Fruit fly (Drosophila melanogaster) whole organism, embryonic: ENCODE results near the gene Trim9.

ENCODE experiments used
- Abd-B ChIP-seq: fragments of 200-800 bp; sonication (Bioruptor generic); optimal IDR thresholded peaks from 2 replicates; lab custom pipeline; 2018; ENCODE audit warnings: missing biosample characterization, mild to moderate bottlenecking, missing genetic modification characterization, moderate library complexity
- CG10267 ChIP-seq: fragments of 200-800 bp; sonication (Bioruptor generic); optimal IDR thresholded peaks from 2 replicates; lab custom pipeline; 2018; ENCODE audit warnings: missing biosample characterization, mild to moderate bottlenecking, missing genetic modification characterization, moderate library complexity
- CG11696 ChIP-seq: fragments of 200-800 bp; sonication (Bioruptor generic); IDR thresholded peaks from 2 replicates; pipeline ENCODE4 v1.3.6; 2022; ENCODE audit warnings: missing biosample characterization, missing genetic modification characterization
- CG12071 ChIP-seq: fragments of 200-800 bp; sonication (Bioruptor generic); optimal IDR thresholded peaks from 3 replicates; lab custom pipeline; 2018; ENCODE audit warnings: missing biosample characterization, mild to moderate bottlenecking, missing genetic modification characterization
- CG12236 ChIP-seq: fragments of 200-800 bp; sonication (Bioruptor generic); optimal IDR thresholded peaks from 2 replicates; lab custom pipeline; 2016; ENCODE audit warnings: missing biosample characterization, missing genetic modification characterization
- CG13287 ChIP-seq: fragments of 200-800 bp; sonication (Bioruptor generic); IDR thresholded peaks from 2 replicates; pipeline ENCODE4 v1.3.6; 2022; ENCODE audit warnings: missing biosample characterization, missing genetic modification characterization; ENCODE audit not compliant: partially characterized antibody
- CG13424 ChIP-seq: fragments of 200-800 bp; sonication (Bioruptor generic); optimal IDR thresholded peaks from 2 replicates; lab custom pipeline; 2019; ENCODE audit warnings: missing biosample characterization, mild to moderate bottlenecking, missing genetic modification characterization, moderate library complexity
- CG15011 ChIP-seq: fragments of 200-800 bp; sonication (Bioruptor generic); optimal IDR thresholded peaks from 3 replicates; lab custom pipeline; 2018; ENCODE audit warnings: missing biosample characterization, mild to moderate bottlenecking, missing genetic modification characterization
- CG15269 ChIP-seq: fragments of 200-800 bp; sonication (Bioruptor generic); optimal IDR thresholded peaks from 2 replicates; lab custom pipeline; 2018; ENCODE audit warnings: missing biosample characterization, mild to moderate bottlenecking, missing genetic modification characterization, moderate library complexity
- CG17568 ChIP-seq: fragments of 200-800 bp; sonication (Bioruptor generic); optimal IDR thresholded peaks from 2 replicates; lab custom pipeline; 2018; ENCODE audit warnings: missing biosample characterization, mild to moderate bottlenecking, missing genetic modification characterization, moderate library complexity
- CG17802 ChIP-seq: fragments of 200-800 bp; sonication (Bioruptor generic); optimal IDR thresholded peaks from 2 replicates; lab custom pipeline; 2018; ENCODE audit warnings: missing biosample characterization, mild to moderate bottlenecking, missing genetic modification characterization, moderate library complexity
- CG31224 ChIP-seq: fragments of 200-800 bp; sonication (Bioruptor generic); IDR thresholded peaks from 2 replicates; pipeline ENCODE4 v1.3.6; 2022; ENCODE audit warnings: missing biosample characterization, missing genetic modification characterization
- CG6854 ChIP-seq: fragments of 200-800 bp; sonication (Bioruptor generic); optimal IDR thresholded peaks from 3 replicates; lab custom pipeline; 2017; ENCODE audit warnings: missing biosample characterization, mild to moderate bottlenecking, missing genetic modification characterization
- CG8359 ChIP-seq: fragments of 200-800 bp; sonication (Bioruptor generic); optimal IDR thresholded peaks from 2 replicates; lab custom pipeline; 2017; ENCODE audit warnings: missing biosample characterization, mild to moderate bottlenecking, missing genetic modification characterization, borderline replicate concordance
- Ets65A ChIP-seq: fragments of 200-800 bp; sonication (Bioruptor generic); peaks from one replicate; lab custom pipeline; 2016; ENCODE audit warnings: missing biosample characterization, missing genetic modification characterization
- Ets97D ChIP-seq: fragments of 200-800 bp; sonication (Bioruptor generic); optimal IDR thresholded peaks from 3 replicates; lab custom pipeline; 2016; ENCODE audit warnings: missing biosample characterization, missing genetic modification characterization
- Gug ChIP-seq: fragments of 200-800 bp; sonication (Bioruptor generic); IDR thresholded peaks from 4 replicates; pipeline ENCODE4 v1.3.6; 2022; ENCODE audit warnings: missing biosample characterization, missing genetic modification characterization
- HmgD ChIP-seq: fragments of 200-800 bp; sonication (Bioruptor generic); optimal IDR thresholded peaks from 3 replicates; lab custom pipeline; 2016; ENCODE audit warnings: missing biosample characterization, missing genetic modification characterization
- Lim3 ChIP-seq: fragments of 200-800 bp; sonication (Bioruptor generic); IDR thresholded peaks from 2 replicates; pipeline ENCODE4 v1.3.6; 2022; ENCODE audit warnings: missing biosample characterization, missing genetic modification characterization
- MBD-R2 ChIP-seq: fragments of 200-800 bp; sonication (Bioruptor generic); IDR thresholded peaks from 2 replicates; pipeline ENCODE4 v1.3.6; 2022; ENCODE audit warnings: missing biosample characterization, missing genetic modification characterization
- Mad ChIP-seq: fragments of 200-800 bp; sonication (Bioruptor generic); optimal IDR thresholded peaks from 2 replicates; lab custom pipeline; 2016; ENCODE audit warnings: missing biosample characterization, missing genetic modification characterization
- Tbp ChIP-seq: fragments of >200 bp; optimal IDR thresholded peaks from 2 replicates; lab custom pipeline; 2018; ENCODE audit warnings: missing biosample characterization, missing genetic modification characterization
- ash1 ChIP-seq: fragments of 200-800 bp; sonication (Bioruptor generic); optimal IDR thresholded peaks from 2 replicates; lab custom pipeline; 2018; ENCODE audit warnings: missing biosample characterization, mild to moderate bottlenecking, missing genetic modification characterization
- bab2 ChIP-seq: fragments of 200-800 bp; sonication (Bioruptor generic); optimal IDR thresholded peaks from 2 replicates; lab custom pipeline; 2016; ENCODE audit warnings: missing biosample characterization, missing genetic modification characterization
- bcd ChIP-seq: fragments of 200-800 bp; sonication (Bioruptor generic); optimal IDR thresholded peaks from 2 replicates; lab custom pipeline; 2017; ENCODE audit warnings: missing biosample characterization, mild to moderate bottlenecking, missing genetic modification characterization
- bsh ChIP-seq, 2 experiments: fragments of 200-800 bp; sonication (Bioruptor generic); optimal IDR thresholded peaks; 2 replicates each; lab custom pipeline; 2017 to 2018; ENCODE audit warnings: mild to moderate bottlenecking in 2 of 2, missing biosample characterization in 2 of 2, missing genetic modification characterization in 2 of 2, moderate library complexity in 1 of 2
- btn ChIP-seq: fragments of 200-800 bp; sonication (Bioruptor generic); optimal IDR thresholded peaks from 2 replicates; lab custom pipeline; 2016; ENCODE audit warnings: missing biosample characterization, missing genetic modification characterization
- cato ChIP-seq: fragments of 200-800 bp; sonication (Bioruptor generic); optimal IDR thresholded peaks from 2 replicates; lab custom pipeline; 2016; ENCODE audit warnings: missing biosample characterization, missing genetic modification characterization, borderline replicate concordance
- chm ChIP-seq: fragments of 200-800 bp; sonication (Bioruptor generic); IDR thresholded peaks from 2 replicates; pipeline ENCODE4 v1.3.6; 2022; ENCODE audit warnings: missing biosample characterization, missing genetic modification characterization
- cwo ChIP-seq: fragments of 200-800 bp; sonication (Bioruptor generic); optimal IDR thresholded peaks from 3 replicates; lab custom pipeline; 2017; ENCODE audit warnings: missing biosample characterization, missing genetic modification characterization, mild to moderate bottlenecking, moderate library complexity, missing genetic modification reagents
- dpn ChIP-seq, 2 experiments: fragments of 200-800 bp; sonication (Bioruptor generic); optimal IDR thresholded peaks; 3 replicates each; lab custom pipeline; 2016; ENCODE audit warnings: missing biosample characterization in 2 of 2, missing genetic modification characterization in 2 of 2
- dysf ChIP-seq: fragments of 200-800 bp; sonication (Bioruptor generic); IDR thresholded peaks from 3 replicates; pipeline ENCODE4 v1.3.6; 2022; ENCODE audit warnings: missing biosample characterization, missing genetic modification characterization
- gcm2 ChIP-seq: fragments of 200-800 bp; sonication (Bioruptor generic); optimal IDR thresholded peaks from 2 replicates; lab custom pipeline; 2016; ENCODE audit warnings: missing biosample characterization, missing genetic modification characterization
- hkb ChIP-seq, 2 experiments: fragments of 200-800 bp in 1 of 2; fragments of >200 bp in 1 of 2; sonication (Bioruptor generic) in 1 of 2; IDR thresholded peaks in 1 of 2; optimal IDR thresholded peaks in 1 of 2; 2 replicates each; pipeline versions ENCODE4 v1.3.6 to Lab custom; 2017 to 2022; ENCODE audit warnings: missing biosample characterization in 1 of 2, missing genetic modification characterization in 1 of 2
- klu ChIP-seq: fragments of 200-800 bp; sonication (Bioruptor generic); IDR thresholded peaks from 2 replicates; pipeline ENCODE4 v1.3.6; 2022; ENCODE audit warnings: missing biosample characterization, missing genetic modification characterization
- lab ChIP-seq: fragments of 200-800 bp; sonication (Bioruptor generic); optimal IDR thresholded peaks from 3 replicates; lab custom pipeline; 2017; ENCODE audit warnings: missing biosample characterization, missing genetic modification characterization, mild to moderate bottlenecking, moderate library complexity, missing genetic modification reagents
- luna ChIP-seq: fragments of 200-800 bp; sonication (Bioruptor generic); optimal IDR thresholded peaks from 2 replicates; lab custom pipeline; 2016; ENCODE audit warnings: missing biosample characterization, missing genetic modification characterization
- nmo ChIP-seq: fragments of 200-800 bp; sonication (Bioruptor generic); optimal IDR thresholded peaks from 2 replicates; lab custom pipeline; 2018; ENCODE audit warnings: missing biosample characterization, mild to moderate bottlenecking, missing genetic modification characterization, moderate library complexity
- pan ChIP-seq, 4 experiments: fragments of >200 bp in 3 of 4; fragments of 200-800 bp in 1 of 4; sonication (Bioruptor generic) in 1 of 4; optimal IDR thresholded peaks in 3 of 4; IDR thresholded peaks in 1 of 4; 2 replicates each; pipeline versions ENCODE4 v1.3.6 to Lab custom; 2017 to 2022; ENCODE audit warnings: missing biosample characterization in 2 of 4, missing genetic modification characterization in 2 of 4, mixed read lengths in 1 of 4
- peb ChIP-seq: fragments of 200-800 bp; sonication (Bioruptor generic); IDR thresholded peaks from 2 replicates; pipeline ENCODE4 v1.3.6; 2022; ENCODE audit warnings: missing biosample characterization, missing genetic modification characterization
- ro ChIP-seq: fragments of 200-800 bp; sonication (Bioruptor generic); IDR thresholded peaks from 2 replicates; pipeline ENCODE4 v1.3.6; 2022; ENCODE audit warnings: missing biosample characterization, missing genetic modification characterization
- run ChIP-seq: fragments of 200-800 bp; sonication (Bioruptor generic); optimal IDR thresholded peaks from 3 replicates; lab custom pipeline; 2018; ENCODE audit warnings: missing biosample characterization, mild to moderate bottlenecking, missing genetic modification characterization
- schlank ChIP-seq: fragments of 200-800 bp; sonication (Bioruptor generic); optimal IDR thresholded peaks from 2 replicates; lab custom pipeline; 2018; ENCODE audit warnings: missing biosample characterization, mild to moderate bottlenecking, missing genetic modification characterization
- sima ChIP-seq: fragments of 200-800 bp; sonication (Bioruptor generic); optimal IDR thresholded peaks from 2 replicates; lab custom pipeline; 2016; ENCODE audit warnings: missing biosample characterization, missing genetic modification characterization
- sisA ChIP-seq: fragments of 200-800 bp; sonication (Bioruptor generic); IDR thresholded peaks from 2 replicates; pipeline ENCODE4 v1.3.6; 2022; ENCODE audit warnings: missing biosample characterization, missing genetic modification characterization
- slp2 ChIP-seq: fragments of 200-800 bp; sonication (Bioruptor generic); optimal IDR thresholded peaks from 2 replicates; lab custom pipeline; 2016; ENCODE audit warnings: missing biosample characterization, missing genetic modification characterization
- tna ChIP-seq: fragments of 200-800 bp; sonication (Bioruptor generic); IDR thresholded peaks from 2 replicates; pipeline ENCODE4 v1.3.6; 2022; ENCODE audit warnings: missing biosample characterization, missing genetic modification characterization; ENCODE audit not compliant: partially characterized antibody
- twi ChIP-seq: fragments of 200-800 bp; optimal IDR thresholded peaks from 2 replicates; lab custom pipeline; 2019; ENCODE audit warnings: missing biosample characterization, mild to moderate bottlenecking, missing genetic modification characterization, moderate library complexity
- wek ChIP-seq: fragments of 200-800 bp; sonication (Bioruptor generic); optimal IDR thresholded peaks from 3 replicates; lab custom pipeline; 2018; ENCODE audit warnings: missing biosample characterization, mild to moderate bottlenecking, missing genetic modification characterization, moderate library complexity

Gene Trim9

DNA sequence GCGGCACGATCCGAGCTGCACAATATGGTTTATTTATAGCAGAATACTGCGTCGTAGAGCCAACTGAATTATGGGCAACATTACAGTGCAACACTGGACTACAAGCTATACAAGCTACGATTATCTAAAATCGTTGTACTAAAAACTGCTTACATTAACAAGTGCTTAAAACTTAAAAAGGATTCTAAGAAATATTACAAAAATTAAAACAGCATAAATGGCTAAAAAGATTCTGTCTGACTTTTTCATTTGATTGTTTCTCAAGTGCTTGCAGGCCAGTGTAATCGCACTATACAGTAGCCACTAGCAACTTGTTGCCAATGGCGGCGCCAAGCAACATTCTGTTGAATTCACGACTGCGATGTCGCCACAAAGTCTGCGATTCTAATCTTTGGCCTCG lies 72.1 kb downstream of the Trim9 start (continued):
- TF ChIP-seq bab2 (GFP tag; lab: Kevin White, UChicago), result peak; percentile 60
- TF ChIP-seq CG11696 (GFP tag; lab: Robert Waterston, UW), result 0 out of 2 replicates have a peak, but pooled peaks have one; percentile 24
- peak; percentile 80 for TF ChIP-seq nmo
- TF ChIP-seq Ets97D (GFP tag; lab: Kevin White, UChicago), result no peak
- peak; percentile 38 for TF ChIP-seq CG15011 (GFP tag; lab: Kevin White, UChicago)
- no peak for TF ChIP-seq hkb (optimal IDR thresholded peaks at IDR 0.05; lab: Kevin White, UChicago)
- TF ChIP-seq hkb (GFP tag; IDR thresholded peaks at IDR 0.05; lab: Robert Waterston, UW), result peak; percentile 92
- no peak for TF ChIP-seq wek
- peak; percentile 63 for TF ChIP-seq btn
- no peak for TF ChIP-seq twi (tag; lab: Kevin White, UChicago)
- TF ChIP-seq dysf (GFP tag; lab: Robert Waterston, UW), result peak; percentile 85
- TF ChIP-seq Abd-B (GFP tag; lab: Kevin White, UChicago), result peak; percentile 66
- peak; percentile 50 for TF ChIP-seq ro (GFP tag; lab: Robert Waterston, UW)
- TF ChIP-seq CG13424 (tag; lab: Kevin White, UChicago), result peak; percentile 68
- no peak for TF ChIP-seq schlank (tag; lab: Kevin White, UChicago)
- peak; percentile 37 for TF ChIP-seq Mad (GFP tag; lab: Kevin White, UChicago)
- no peak for TF ChIP-seq luna (GFP tag; lab: Kevin White, UChicago)
- no peak for TF ChIP-seq CG12236 (GFP tag; lab: Kevin White, UChicago)
- peak; percentile 84 for TF ChIP-seq chm (GFP tag; lab: Robert Waterston, UW)
- TF ChIP-seq tna, result no peak
- TF ChIP-seq CG17802 (tag; lab: Kevin White, UChicago), result peak; percentile 30
- TF ChIP-seq Gug (GFP tag; lab: Robert Waterston, UW), result peak; percentile 50; the same call in 3 of the 4 replicates
- TF ChIP-seq HmgD, result no peak
- no peak for TF ChIP-seq sima
- TF ChIP-seq peb (GFP tag; lab: Robert Waterston, UW), result peak; percentile 80
- peak; percentile 80 to 88 for TF ChIP-seq bsh (GFP tag; optimal IDR thresholded peaks at IDR 0.05; lab: Kevin White, UChicago)
- TF ChIP-seq CG31224 (GFP tag; lab: Robert Waterston, UW), result peak; percentile 49
- TF ChIP-seq CG12071 (GFP tag; lab: Kevin White, UChicago), result peak; percentile 47
- 0 out of 2 replicates have a peak, but pooled peaks have one; percentile 41 for TF ChIP-seq klu (GFP tag; lab: Robert Waterston, UW)
- peak; percentile 34 for TF ChIP-seq cwo (GFP tag; lab: Kevin White, UChicago)
- TF ChIP-seq pan (optimal IDR thresholded peaks at IDR 0.05; lab: Kevin White, UChicago), result no peak
- peak in 1 of 2 experiments; percentile 90 for TF ChIP-seq pan (GFP tag; optimal IDR thresholded peaks at IDR 0.05 in 1 of 2, IDR thresholded peaks at IDR 0.05 in 1 of 2)
- TF ChIP-seq CG10267, result peak; percentile 73
- TF ChIP-seq Lim3 (GFP tag; lab: Robert Waterston, UW), result no peak
- peak; percentile 89 for TF ChIP-seq Ets65A (GFP tag; lab: Kevin White, UChicago)
- no peak for TF ChIP-seq CG13287 (GFP tag; lab: Robert Waterston, UW)
- TF ChIP-seq Tbp (GFP tag; lab: Kevin White, UChicago), result no peak
- peak; percentile 57 for TF ChIP-seq CG15269
- TF ChIP-seq CG17568 (GFP tag; lab: Kevin White, UChicago), result peak; percentile 49
- TF ChIP-seq CG8359 (GFP tag; lab: Kevin White, UChicago), result peak; percentile 12
- peak; percentile 80 for TF ChIP-seq sisA (GFP tag; lab: Robert Waterston, UW)
- TF ChIP-seq slp2, result peak; percentile 29
- TF ChIP-seq dpn (GFP tag; optimal IDR thresholded peaks at IDR 0.05; lab: Kevin White, UChicago), result peak; percentile 62 to 77
- peak; percentile 73 for TF ChIP-seq lab (GFP tag; lab: Kevin White, UChicago)
- peak; percentile 58 for TF ChIP-seq run (tag; lab: Kevin White, UChicago)
- TF ChIP-seq ash1 (GFP tag; lab: Kevin White, UChicago), result no peak
- peak; percentile 33 for TF ChIP-seq cato (GFP tag; lab: Kevin White, UChicago)
- no peak for TF ChIP-seq CG6854
- TF ChIP-seq MBD-R2 (GFP tag; lab: Robert Waterston, UW), result peak; percentile 29; the same call in 1 of the 2 replicates
- no peak for TF ChIP-seq gcm2 (GFP tag; lab: Kevin White, UChicago)
- peak; percentile 68 for TF ChIP-seq bcd (GFP tag; lab: Kevin White, UChicago)
